Worm (Caenorhabditis elegans) whole organism, L2 larva: Measurements from ENCODE around the gene F23A7.3.

Source experiments
- C34F6.9 ChIP-seq: fragments of 150-350 bp; optimal IDR thresholded peaks from 2 replicates; lab custom pipeline; 2014; ENCODE audit warnings: missing biosample characterization, missing genetic modification characterization
- F13H6.1 ChIP-seq: sonication (generic microtip); optimal IDR thresholded peaks from 2 replicates; lab custom pipeline; 2016; ENCODE audit warnings: missing genetic modification characterization, missing compliant biosample characterization
- R02D3.7 ChIP-seq: fragments of 150-350 bp; optimal IDR thresholded peaks from 2 replicates; lab custom pipeline; 2014; ENCODE audit warnings: missing biosample characterization, missing genetic modification characterization
- Y55F3AM.14 ChIP-seq: fragments of 200-800 bp; sonication (Bioruptor generic); optimal IDR thresholded peaks from 2 replicates; lab custom pipeline; 2018; ENCODE audit warnings: mild to moderate bottlenecking, missing genetic modification characterization, missing compliant biosample characterization
- ZK546.5 ChIP-seq: sonication (generic microtip); optimal IDR thresholded peaks from 2 replicates; lab custom pipeline; 2017; ENCODE audit warnings: missing biosample characterization, missing genetic modification characterization
- alr-1 ChIP-seq: fragments of 150-350 bp; optimal IDR thresholded peaks from 2 replicates; lab custom pipeline; 2014; ENCODE audit warnings: missing biosample characterization, missing genetic modification characterization
- aly-2 ChIP-seq: fragments of 150-350 bp; optimal IDR thresholded peaks from 2 replicates; lab custom pipeline; 2014; ENCODE audit warnings: missing biosample characterization, missing genetic modification characterization
- ama-1 ChIP-seq: fragments of 150-350 bp; optimal IDR thresholded peaks from 2 replicates; lab custom pipeline; 2018; ENCODE audit warnings: inconsistent platforms
- blmp-1 ChIP-seq: sonication (generic microtip); optimal IDR thresholded peaks from 2 replicates; lab custom pipeline; 2017; ENCODE audit warnings: missing genetic modification characterization, mild to moderate bottlenecking, missing compliant biosample characterization, antibody characterized with exemption, moderate library complexity; ENCODE audit not compliant: insufficient read depth
- crh-2 ChIP-seq: sonication (generic microtip); optimal IDR thresholded peaks from 2 replicates; lab custom pipeline; 2017; ENCODE audit warnings: missing biosample characterization, missing genetic modification characterization
- dmd-4 ChIP-seq: sonication (generic microtip); optimal IDR thresholded peaks from 2 replicates; lab custom pipeline; 2017; ENCODE audit warnings: missing biosample characterization, missing genetic modification characterization
- egl-27 ChIP-seq: sonication (generic microtip); optimal IDR thresholded peaks from 3 replicates; lab custom pipeline; 2017; ENCODE audit warnings: missing biosample characterization, missing genetic modification reagents, missing genetic modification characterization
- fos-1 ChIP-seq: fragments of 150-350 bp; optimal IDR thresholded peaks from 2 replicates; lab custom pipeline; 2014; ENCODE audit warnings: missing biosample characterization, missing genetic modification characterization
- gmeb-1 ChIP-seq: fragments of 150-350 bp; optimal IDR thresholded peaks from 2 replicates; lab custom pipeline; 2014; ENCODE audit warnings: missing biosample characterization, missing genetic modification characterization
- lin-11 ChIP-seq: fragments of 150-350 bp; sonication (generic microtip); optimal IDR thresholded peaks from 2 replicates; lab custom pipeline; 2014; ENCODE audit warnings: missing biosample characterization, missing genetic modification characterization, inconsistent platforms, mixed read lengths
- lin-13 ChIP-seq: fragments of 150-350 bp; optimal IDR thresholded peaks from 2 replicates; lab custom pipeline; 2014; ENCODE audit warnings: missing biosample characterization, missing genetic modification reagents, missing genetic modification characterization
- lin-39 ChIP-seq: fragments of 150-350 bp; optimal IDR thresholded peaks from 2 replicates; lab custom pipeline; 2014; ENCODE audit warnings: missing biosample characterization, missing genetic modification reagents, missing genetic modification characterization
- lsy-2 ChIP-seq, 2 experiments: fragments of 150-350 bp in 1 of 2; sonication (generic microtip) in 1 of 2; optimal IDR thresholded peaks; 2 replicates each; lab custom pipeline; 2014 to 2017; ENCODE audit warnings: missing biosample characterization in 2 of 2, missing genetic modification characterization in 2 of 2
- mab-5 ChIP-seq: fragments of 150-350 bp; optimal IDR thresholded peaks from 2 replicates; lab custom pipeline; 2014; ENCODE audit warnings: missing biosample characterization, missing genetic modification characterization
- mbf-1 ChIP-seq: sonication (generic microtip); optimal IDR thresholded peaks from 2 replicates; lab custom pipeline; 2017; ENCODE audit warnings: missing biosample characterization, missing genetic modification characterization
- mdl-1 ChIP-seq, 2 experiments: fragments of 150-350 bp in 1 of 2; sonication (generic microtip) in 1 of 2; optimal IDR thresholded peaks; 2 replicates each; lab custom pipeline; 2017; ENCODE audit warnings: missing biosample characterization in 2 of 2, missing genetic modification characterization in 2 of 2
- nhr-10 ChIP-seq: sonication (generic microtip); optimal IDR thresholded peaks from 2 replicates; lab custom pipeline; 2017; ENCODE audit warnings: missing biosample characterization, missing genetic modification characterization
- nhr-129 ChIP-seq: fragments of 150-350 bp; optimal IDR thresholded peaks from 2 replicates; lab custom pipeline; 2014; ENCODE audit warnings: missing biosample characterization, missing genetic modification characterization
- nhr-21 ChIP-seq: fragments of 150-350 bp; optimal IDR thresholded peaks from 2 replicates; lab custom pipeline; 2014; ENCODE audit warnings: missing biosample characterization, missing genetic modification characterization
- nhr-23 ChIP-seq: fragments of 150-350 bp; optimal IDR thresholded peaks from 2 replicates; lab custom pipeline; 2014; ENCODE audit warnings: missing biosample characterization, missing genetic modification reagents, missing genetic modification characterization
- nhr-25 ChIP-seq: fragments of 150-350 bp; sonication (generic microtip); optimal IDR thresholded peaks from 3 replicates; lab custom pipeline; 2014; ENCODE audit warnings: missing biosample characterization, missing genetic modification characterization
- nhr-6 ChIP-seq: fragments of 150-350 bp; optimal IDR thresholded peaks from 2 replicates; lab custom pipeline; 2014; ENCODE audit warnings: missing biosample characterization, missing genetic modification characterization
- nhr-77 ChIP-seq: fragments of 150-350 bp; optimal IDR thresholded peaks from 2 replicates; lab custom pipeline; 2014; ENCODE audit warnings: missing biosample characterization, missing genetic modification characterization
- peb-1 ChIP-seq: fragments of 150-350 bp; optimal IDR thresholded peaks from 2 replicates; lab custom pipeline; 2014; ENCODE audit warnings: missing biosample characterization, missing genetic modification characterization
- sem-4 ChIP-seq: fragments of 150-350 bp; optimal IDR thresholded peaks from 2 replicates; lab custom pipeline; 2014; ENCODE audit warnings: missing biosample characterization, missing genetic modification reagents, missing genetic modification characterization
- skn-1 ChIP-seq: sonication (generic microtip); optimal IDR thresholded peaks from 2 replicates; lab custom pipeline; 2017; ENCODE audit warnings: missing biosample characterization, missing genetic modification characterization
- sma-3 ChIP-seq: sonication (generic microtip); optimal IDR thresholded peaks from 2 replicates; lab custom pipeline; 2016; ENCODE audit warnings: missing genetic modification reagents, missing genetic modification characterization, missing compliant biosample characterization
- sma-9 ChIP-seq, 2 experiments: fragments of 150-350 bp in 1 of 2; sonication (generic microtip) in 1 of 2; optimal IDR thresholded peaks; 2 replicates each; lab custom pipeline; 2014 to 2016; ENCODE audit warnings: missing genetic modification characterization in 2 of 2, mild to moderate bottlenecking in 1 of 2, missing biosample characterization in 1 of 2, missing compliant biosample characterization in 1 of 2, missing genetic modification reagents in 1 of 2, moderate library complexity in 1 of 2
- snpc-4 ChIP-seq: fragments of 150-350 bp; optimal IDR thresholded peaks from 2 replicates; lab custom pipeline; 2014; ENCODE audit warnings: missing biosample characterization, missing genetic modification characterization
- unc-39 ChIP-seq: fragments of 150-350 bp; optimal IDR thresholded peaks from 2 replicates; lab custom pipeline; 2014; ENCODE audit warnings: missing biosample characterization, missing genetic modification characterization
- unc-55 ChIP-seq: fragments of 150-350 bp; sonication (generic microtip); optimal IDR thresholded peaks from 3 replicates; lab custom pipeline; 2014; ENCODE audit warnings: missing biosample characterization, missing genetic modification reagents, missing genetic modification characterization
- unc-62 ChIP-seq: fragments of 150-350 bp; optimal IDR thresholded peaks from 2 replicates; lab custom pipeline; 2014; ENCODE audit warnings: missing biosample characterization, missing genetic modification reagents, missing genetic modification characterization
- zag-1 ChIP-seq: fragments of 150-350 bp; optimal IDR thresholded peaks from 2 replicates; lab custom pipeline; 2014; ENCODE audit warnings: missing biosample characterization, missing genetic modification characterization
- ztf-1 ChIP-seq: fragments of 200-800 bp; sonication (Bioruptor generic); conservative IDR thresholded peaks from 2 replicates; pipeline ENCODE4 v1.3.6; 2022; ENCODE audit warnings: missing genetic modification characterization, missing compliant biosample characterization
- ztf-11 ChIP-seq: sonication (generic microtip); optimal IDR thresholded peaks from 2 replicates; lab custom pipeline; 2017; ENCODE audit warnings: missing biosample characterization, missing genetic modification characterization
- ztf-4 ChIP-seq: fragments of 150-350 bp; optimal IDR thresholded peaks from 2 replicates; lab custom pipeline; 2014; ENCODE audit warnings: missing biosample characterization, missing genetic modification characterization

The F23A7.3 gene

ce11 chrX:16205880-16206279, 13.9 kb upstream of the F23A7.3 start:
- TF ChIP-seq snpc-4 (tag; lab: Kevin White, UChicago) (peak; percentile 67), lin-39 (tag; lab: Kevin White, UChicago) (peak; percentile 5), egl-27 (tag; lab: Kevin White, UChicago) (peak; percentile 66), ZK546.5 (tag; lab: Kevin White, UChicago) (no peak), lsy-2 (tag; optimal IDR thresholded peaks at IDR 0.05; lab: Kevin White, UChicago) (peak; percentile 69 to 75), nhr-77 (tag; lab: Kevin White, UChicago) (peak; percentile 72), gmeb-1 (tag; lab: Kevin White, UChicago) (peak; percentile 67), nhr-129 (tag; lab: Kevin White, UChicago) (peak; percentile 80), sem-4 (tag; lab: Kevin White, UChicago) (peak; percentile 27), dmd-4 (tag; lab: Kevin White, UChicago) (no peak), nhr-23 (tag; lab: Kevin White, UChicago) (no peak), mbf-1 (tag; lab: Kevin White, UChicago) (no peak), ama-1 (no peak), mab-5 (tag; lab: Kevin White, UChicago) (peak; percentile 36), sma-9 (GFP tag; optimal IDR thresholded peaks at IDR 0.05; lab: Kevin White, UChicago) (peak; percentile 25), sma-9 (tag; optimal IDR thresholded peaks at IDR 0.05; lab: Kevin White, UChicago) (no peak), lin-11 (peak; percentile 34), C34F6.9 (tag; lab: Kevin White, UChicago) (peak; percentile 74), nhr-21 (peak; percentile 83), alr-1 (tag; lab: Kevin White, UChicago) (no peak), Y55F3AM.14 (GFP tag; lab: Kevin White, UChicago) (no peak), nhr-25 (tag; lab: Kevin White, UChicago) (peak; percentile 49), lin-13 (GFP tag; lab: Kevin White, UChicago) (peak; percentile 66), unc-55 (GFP tag; lab: Kevin White, UChicago) (peak; percentile 95), R02D3.7 (tag; lab: Kevin White, UChicago) (no peak), ztf-11 (tag; lab: Kevin White, UChicago) (no peak), fos-1 (tag; lab: Kevin White, UChicago) (peak; percentile 43), aly-2 (tag; lab: Kevin White, UChicago) (no peak), nhr-10 (peak; percentile 66), zag-1 (peak; percentile 28), peb-1 (no peak), sma-3 (GFP tag; lab: Kevin White, UChicago) (peak; percentile 79), crh-2 (tag; lab: Kevin White, UChicago) (peak; percentile 86), unc-62 (no peak), nhr-6 (tag; lab: Kevin White, UChicago) (peak; percentile 77), F13H6.1 (tag; lab: Kevin White, UChicago) (peak; percentile 73), mdl-1 (tag; optimal IDR thresholded peaks at IDR 0.05; lab: Kevin White, UChicago) (peak in 1 of 2 experiments; percentile 5), ztf-4 (tag; lab: Kevin White, UChicago) (peak; percentile 22), unc-39 (tag; lab: Kevin White, UChicago) (no peak)

- TF ChIP-seq R02D3.7 (tag; lab: Kevin White, UChicago) (no peak), skn-1 (tag; lab: Kevin White, UChicago) (no peak), ztf-1 (GFP tag; lab: Robert Waterston, UW) (no peak), Y55F3AM.14 (GFP tag; lab: Kevin White, UChicago) (no peak), mdl-1 (tag; optimal IDR thresholded peaks at IDR 0.05; lab: Kevin White, UChicago) (no peak), crh-2 (tag; lab: Kevin White, UChicago) (no peak), mab-5 (tag; lab: Kevin White, UChicago) (no peak), aly-2 (tag; lab: Kevin White, UChicago) (no peak), nhr-6 (tag; lab: Kevin White, UChicago) (no peak), ZK546.5 (tag; lab: Kevin White, UChicago) (no peak), ztf-11 (tag; lab: Kevin White, UChicago) (no peak), unc-39 (tag; lab: Kevin White, UChicago) (no peak), gmeb-1 (tag; lab: Kevin White, UChicago) (no peak), blmp-1 (no peak), lin-11 (no peak), nhr-10 (no peak), F13H6.1 (tag; lab: Kevin White, UChicago) (no peak), unc-55 (GFP tag; lab: Kevin White, UChicago) (no peak)
These were observed 11.7 kb upstream of the F23A7.3 start for ce11 chrX:16208123-16208522.
